Worm (Caenorhabditis elegans): Measurements from ENCODE around the gene str-236.

- TF ChIP-seq med-1 (GFP tag; optimal IDR thresholded peaks at IDR 0.05; ENCODE audit: insufficient read depth) (no peak), klf-2 (GFP tag; conservative IDR thresholded peaks at IDR 0.05) (no peak), ztf-29 (GFP tag; IDR thresholded peaks at IDR 0.05) (no peak), flt-1 (GFP tag; IDR thresholded peaks at IDR 0.05) (no peak), ref-1 (GFP tag; conservative IDR thresholded peaks at IDR 0.05) (no peak), cog-1 (tag; optimal IDR thresholded peaks at IDR 0.05) (no peak), tab-1 (GFP tag; IDR thresholded peaks at IDR 0.05) (no peak), T22C8.4 (GFP tag; IDR thresholded peaks at IDR 0.05) (no peak)
These were observed 36.4 kb downstream of the str-236 start, which contains the start of gene C38C3.6 for ce11 chrV:1491510-1491909.

Data from whole organism, midembryonic.